Fruit fly (Drosophila melanogaster) whole organism, embryonic: ENCODE data around the gene dmrt11E.

Experiments
- Asciz ChIP-seq: fragments of 200-800 bp; sonication (Bioruptor generic); optimal IDR thresholded peaks from 2 replicates; lab custom pipeline; 2017; ENCODE audit warnings: missing biosample characterization, mild to moderate bottlenecking, missing genetic modification characterization, missing genetic modification reagents
- Awh ChIP-seq: fragments of 200-800 bp; sonication (Bioruptor generic); IDR thresholded peaks from 2 replicates; pipeline ENCODE4, ENCODE4 v1.3.6; 2022; ENCODE audit warnings: missing biosample characterization, missing genetic modification characterization
- BtbVII ChIP-seq: fragments of 200-800 bp; sonication (Bioruptor generic); optimal IDR thresholded peaks from 3 replicates; lab custom pipeline; 2017; ENCODE audit warnings: missing biosample characterization, mild to moderate bottlenecking, missing genetic modification characterization
- CG10543 ChIP-seq: fragments of 200-800 bp; sonication (Bioruptor generic); optimal IDR thresholded peaks from 3 replicates; lab custom pipeline; 2017; ENCODE audit warnings: missing biosample characterization, mild to moderate bottlenecking, missing genetic modification characterization, moderate library complexity
- CG11247 ChIP-seq: fragments of 200-800 bp; sonication (Bioruptor generic); IDR thresholded peaks from 2 replicates; pipeline ENCODE4 v1.3.6; 2022; ENCODE audit warnings: missing biosample characterization, missing genetic modification characterization
- CG11560 ChIP-seq: fragments of 200-800 bp; sonication (Bioruptor generic); IDR thresholded peaks from 3 replicates; pipeline ENCODE4 v1.3.6; 2022; ENCODE audit warnings: missing biosample characterization, missing genetic modification characterization
- CG12104 ChIP-seq: fragments of 200-800 bp; sonication (Bioruptor generic); optimal IDR thresholded peaks from 3 replicates; lab custom pipeline; 2016; ENCODE audit warnings: missing biosample characterization, missing genetic modification characterization
- CG15514 ChIP-seq: fragments of 200-800 bp; sonication (Bioruptor generic); optimal IDR thresholded peaks from 3 replicates; lab custom pipeline; 2017; ENCODE audit warnings: missing biosample characterization, missing genetic modification characterization, mild to moderate bottlenecking, moderate library complexity, missing genetic modification reagents
- CG16779 ChIP-seq: fragments of 200-800 bp; sonication (Bioruptor generic); IDR thresholded peaks from 2 replicates; pipeline ENCODE4 v1.3.6; 2022; ENCODE audit warnings: missing biosample characterization, missing genetic modification characterization
- CG17361 ChIP-seq: fragments of 200-800 bp; sonication (Bioruptor generic); IDR thresholded peaks from 3 replicates; pipeline ENCODE4 v1.3.6; 2022; ENCODE audit warnings: missing biosample characterization, missing genetic modification characterization
- CG17568 ChIP-seq: fragments of 200-800 bp; sonication (Bioruptor generic); optimal IDR thresholded peaks from 2 replicates; lab custom pipeline; 2018; ENCODE audit warnings: missing biosample characterization, mild to moderate bottlenecking, missing genetic modification characterization, moderate library complexity
- CG1832 ChIP-seq: fragments of 200-800 bp; sonication (Bioruptor generic); optimal IDR thresholded peaks from 2 replicates; lab custom pipeline; 2017; ENCODE audit warnings: missing biosample characterization, mild to moderate bottlenecking, missing genetic modification characterization, inconsistent platforms
- CG18599 ChIP-seq: fragments of 200-800 bp; sonication (Bioruptor generic); optimal IDR thresholded peaks from 3 replicates; lab custom pipeline; 2017; ENCODE audit warnings: missing biosample characterization, missing genetic modification characterization, mild to moderate bottlenecking, moderate library complexity, missing genetic modification reagents
- CG2120 ChIP-seq: fragments of 200-800 bp; sonication (Bioruptor generic); optimal IDR thresholded peaks from 3 replicates; lab custom pipeline; 2016; ENCODE audit warnings: missing biosample characterization, missing genetic modification characterization
- CG2678 ChIP-seq: fragments of 200-800 bp; sonication (Bioruptor generic); optimal IDR thresholded peaks from 3 replicates; lab custom pipeline; 2019; ENCODE audit warnings: missing biosample characterization, mild to moderate bottlenecking, missing genetic modification characterization, moderate library complexity
- CG30431 ChIP-seq: fragments of 200-800 bp; sonication (Bioruptor generic); optimal IDR thresholded peaks from 2 replicates; lab custom pipeline; 2017; ENCODE audit warnings: missing biosample characterization, missing genetic modification characterization
- CG34376 ChIP-seq: fragments of 200-800 bp; sonication (Bioruptor generic); optimal IDR thresholded peaks from 2 replicates; lab custom pipeline; 2018; ENCODE audit warnings: missing biosample characterization, mild to moderate bottlenecking, missing genetic modification characterization
- CG34422 ChIP-seq: fragments of 200-800 bp; sonication (Bioruptor generic); IDR thresholded peaks from 3 replicates; pipeline ENCODE4 v1.3.6; 2022; ENCODE audit warnings: missing biosample characterization, missing genetic modification characterization
- CG3847 ChIP-seq: fragments of 200-800 bp; sonication (Bioruptor generic); IDR thresholded peaks from 2 replicates; pipeline ENCODE4 v1.3.6; 2022; ENCODE audit warnings: missing biosample characterization, missing genetic modification characterization
- CG4360 ChIP-seq: fragments of 200-800 bp; sonication (Bioruptor generic); IDR thresholded peaks from 2 replicates; pipeline ENCODE4 v1.3.6; 2022; ENCODE audit warnings: missing biosample characterization, missing genetic modification characterization
- CG7839 ChIP-seq: fragments of 200-800 bp; sonication (Bioruptor generic); optimal IDR thresholded peaks from 3 replicates; lab custom pipeline; 2018; ENCODE audit warnings: missing biosample characterization, mild to moderate bottlenecking, missing genetic modification characterization, moderate library complexity
- CG9876 ChIP-seq: fragments of 200-800 bp; sonication (Bioruptor generic); optimal IDR thresholded peaks from 2 replicates; lab custom pipeline; 2016; ENCODE audit warnings: missing biosample characterization, missing genetic modification characterization
- CHES-1-like ChIP-seq: fragments of 200-800 bp; sonication (Bioruptor generic); optimal IDR thresholded peaks from 2 replicates; lab custom pipeline; 2016; ENCODE audit warnings: missing biosample characterization, missing genetic modification characterization
- Dad ChIP-seq: fragments of 200-800 bp; sonication (Bioruptor generic); optimal IDR thresholded peaks from 3 replicates; lab custom pipeline; 2016; ENCODE audit warnings: missing biosample characterization, missing genetic modification characterization
- Doc3 ChIP-seq: fragments of 200-800 bp; sonication (Bioruptor generic); IDR thresholded peaks from 3 replicates; pipeline ENCODE4 v1.3.6; 2022; ENCODE audit warnings: missing biosample characterization, missing genetic modification characterization; ENCODE audit not compliant: partially characterized antibody
- Fer2 ChIP-seq: fragments of 200-800 bp; sonication (Bioruptor generic); optimal IDR thresholded peaks from 2 replicates; lab custom pipeline; 2018; ENCODE audit warnings: missing biosample characterization, mild to moderate bottlenecking, missing genetic modification characterization, moderate library complexity
- Fer3 ChIP-seq: fragments of 200-800 bp; sonication (Bioruptor generic); optimal IDR thresholded peaks from 2 replicates; lab custom pipeline; 2018; ENCODE audit warnings: missing biosample characterization, mild to moderate bottlenecking, missing genetic modification characterization, moderate library complexity
- Hey ChIP-seq: fragments of 200-800 bp; sonication (Bioruptor generic); optimal IDR thresholded peaks from 3 replicates; lab custom pipeline; 2018; ENCODE audit warnings: missing biosample characterization, mild to moderate bottlenecking, missing genetic modification characterization
- Hr39 ChIP-seq: fragments of >200 bp; optimal IDR thresholded peaks from 2 replicates; lab custom pipeline; 2017
- Sox100B ChIP-seq: fragments of 200-800 bp; sonication (Bioruptor generic); optimal IDR thresholded peaks from 3 replicates; lab custom pipeline; 2018; ENCODE audit warnings: missing biosample characterization, mild to moderate bottlenecking, missing genetic modification characterization
- Taf1 ChIP-seq: fragments of 200-800 bp; sonication (Bioruptor generic); IDR thresholded peaks from 2 replicates; pipeline ENCODE4 v1.3.6; 2022; ENCODE audit warnings: missing biosample characterization, missing genetic modification characterization
- Usf ChIP-seq: fragments of 200-800 bp; sonication (Bioruptor generic); optimal IDR thresholded peaks from 2 replicates; lab custom pipeline; 2017; ENCODE audit warnings: missing genotype, missing biosample characterization, missing genetic modification characterization
- aop ChIP-seq: fragments of 200-800 bp; sonication (Bioruptor generic); IDR thresholded peaks from 2 replicates; pipeline ENCODE4 v1.3.6; 2022; ENCODE audit warnings: missing biosample characterization, missing genetic modification characterization
- az2 ChIP-seq: fragments of 200-800 bp; sonication (Bioruptor generic); optimal IDR thresholded peaks from 3 replicates; lab custom pipeline; 2016; ENCODE audit warnings: missing biosample characterization, missing genetic modification characterization
- br ChIP-seq: fragments of >200 bp; optimal IDR thresholded peaks from 2 replicates; lab custom pipeline; 2017
- corto ChIP-seq: fragments of 200-800 bp; sonication (Bioruptor generic); optimal IDR thresholded peaks from 2 replicates; lab custom pipeline; 2016; ENCODE audit warnings: missing biosample characterization, mild to moderate bottlenecking, missing genetic modification characterization, moderate library complexity
- crc ChIP-seq: fragments of 200-800 bp; sonication (Bioruptor generic); optimal IDR thresholded peaks from 2 replicates; lab custom pipeline; 2016; ENCODE audit warnings: missing biosample characterization, missing genetic modification characterization
- danr ChIP-seq: fragments of 200-800 bp; sonication (Bioruptor generic); IDR thresholded peaks from 2 replicates; pipeline ENCODE4 v1.3.6; 2022; ENCODE audit warnings: missing biosample characterization, missing genetic modification characterization
- dm ChIP-seq: fragments of 200-800 bp; sonication (Bioruptor generic); optimal IDR thresholded peaks from 3 replicates; lab custom pipeline; 2016; ENCODE audit warnings: missing biosample characterization, missing genetic modification characterization
- fu2 ChIP-seq: fragments of 200-800 bp; sonication (Bioruptor generic); optimal IDR thresholded peaks from 2 replicates; lab custom pipeline; 2016; ENCODE audit warnings: missing biosample characterization, missing genetic modification characterization
- hkb ChIP-seq, 2 experiments: fragments of 200-800 bp in 1 of 2; fragments of >200 bp in 1 of 2; sonication (Bioruptor generic) in 1 of 2; IDR thresholded peaks in 1 of 2; optimal IDR thresholded peaks in 1 of 2; 2 replicates each; pipeline versions ENCODE4 v1.3.6 to Lab custom; 2017 to 2022; ENCODE audit warnings: missing biosample characterization in 1 of 2, missing genetic modification characterization in 1 of 2
- lilli ChIP-seq: fragments of 200-800 bp; sonication (Bioruptor generic); optimal IDR thresholded peaks from 3 replicates; lab custom pipeline; 2016; ENCODE audit warnings: missing biosample characterization, missing genetic modification characterization
- nom ChIP-seq: fragments of 200-800 bp; sonication (Bioruptor generic); optimal IDR thresholded peaks from 2 replicates; lab custom pipeline; 2017; ENCODE audit warnings: missing biosample characterization, missing genetic modification characterization, mild to moderate bottlenecking, moderate library complexity, missing genetic modification reagents
- salm ChIP-seq: fragments of 200-800 bp; sonication (Bioruptor generic); optimal IDR thresholded peaks from 2 replicates; lab custom pipeline; 2018; ENCODE audit warnings: missing biosample characterization, mild to moderate bottlenecking, missing genetic modification characterization
- scrt ChIP-seq: fragments of 200-800 bp; sonication (Bioruptor generic); optimal IDR thresholded peaks from 2 replicates; lab custom pipeline; 2018; ENCODE audit warnings: missing biosample characterization, mild to moderate bottlenecking, missing genetic modification characterization, moderate library complexity
- stc ChIP-seq: fragments of 200-800 bp; sonication (Bioruptor generic); IDR thresholded peaks from 2 replicates; pipeline ENCODE4 v1.3.6; 2022; ENCODE audit warnings: missing biosample characterization, missing genetic modification characterization
- sug ChIP-seq: fragments of 200-800 bp; optimal IDR thresholded peaks from 2 replicates; lab custom pipeline; 2019; ENCODE audit warnings: missing biosample characterization, mild to moderate bottlenecking, missing genetic modification characterization, moderate library complexity
- tap ChIP-seq: fragments of 200-800 bp; optimal IDR thresholded peaks from 3 replicates; lab custom pipeline; 2019; ENCODE audit warnings: missing biosample characterization, mild to moderate bottlenecking, missing genetic modification characterization, moderate library complexity
- tll ChIP-seq, 2 experiments: fragments of 200-800 bp in 1 of 2; fragments of >200 bp in 1 of 2; sonication (Bioruptor generic) in 1 of 2; optimal IDR thresholded peaks; 2 replicates each; lab custom pipeline; 2017 to 2019; ENCODE audit warnings: missing biosample characterization in 2 of 2, missing genetic modification characterization in 2 of 2, mild to moderate bottlenecking in 1 of 2, moderate library complexity in 1 of 2
- toy ChIP-seq: fragments of 200-800 bp; sonication (Bioruptor generic); IDR thresholded peaks from 2 replicates; pipeline ENCODE4 v1.3.6; 2022; ENCODE audit warnings: missing biosample characterization, missing genetic modification characterization
- twi ChIP-seq: fragments of 200-800 bp; optimal IDR thresholded peaks from 2 replicates; lab custom pipeline; 2019; ENCODE audit warnings: missing biosample characterization, mild to moderate bottlenecking, missing genetic modification characterization, moderate library complexity
- zen2 ChIP-seq: fragments of 200-800 bp; sonication (Bioruptor generic); IDR thresholded peaks from 3 replicates; pipeline ENCODE4 v1.3.6; 2022; ENCODE audit warnings: missing biosample characterization, missing genetic modification characterization; ENCODE audit not compliant: partially characterized antibody

dmrt11E gene

DNA sequence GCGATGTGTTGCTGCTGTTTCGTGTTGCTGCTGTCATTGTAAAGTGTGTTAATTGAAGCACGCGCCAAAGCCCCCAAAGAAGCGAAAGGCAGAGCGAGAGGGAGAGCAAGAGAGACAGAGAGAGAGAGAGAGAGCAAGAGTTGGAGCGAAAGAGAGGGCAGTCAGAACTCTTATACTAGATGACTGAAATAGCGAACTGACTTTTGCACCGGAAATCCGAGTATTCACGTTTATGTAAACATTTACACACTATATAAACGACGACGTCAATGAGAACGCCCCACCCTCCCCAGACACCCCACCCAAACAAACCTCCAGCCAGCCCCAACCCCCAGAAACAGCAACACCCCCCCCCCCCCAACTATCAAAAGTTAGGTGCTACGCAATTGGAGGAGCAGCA is 45.6 kb upstream of the dmrt11E start (continued):
- peak; percentile 19 for TF ChIP-seq nom
- TF ChIP-seq Taf1 (GFP tag; lab: Robert Waterston, UW) = no peak
- peak; percentile 58 for TF ChIP-seq BtbVII
- no peak for TF ChIP-seq Fer2 (tag; lab: Kevin White, UChicago)
- TF ChIP-seq CG2678 = no peak
- no peak for TF ChIP-seq sug (tag; lab: Kevin White, UChicago)
- no peak for TF ChIP-seq Doc3 (GFP tag; lab: Robert Waterston, UW)
- TF ChIP-seq tap (tag; lab: Kevin White, UChicago) = no peak
- TF ChIP-seq aop (GFP tag; lab: Robert Waterston, UW) = no peak
- TF ChIP-seq hkb (optimal IDR thresholded peaks at IDR 0.05; lab: Kevin White, UChicago) = no peak
- no peak for TF ChIP-seq hkb (GFP tag; IDR thresholded peaks at IDR 0.05; lab: Robert Waterston, UW)
- peak; percentile 33 for TF ChIP-seq CG15514 (GFP tag; lab: Kevin White, UChicago)
- no peak for TF ChIP-seq danr
- no peak for TF ChIP-seq Fer3 (tag; lab: Kevin White, UChicago)
- no peak for TF ChIP-seq CG4360
- no peak for TF ChIP-seq CG34422 (GFP tag; lab: Robert Waterston, UW)
- TF ChIP-seq CG12104 = no peak
- TF ChIP-seq Sox100B = no peak
- no peak for TF ChIP-seq crc
- no peak for TF ChIP-seq stc (GFP tag; lab: Robert Waterston, UW)
- no peak for TF ChIP-seq corto (GFP tag; lab: Kevin White, UChicago)
- TF ChIP-seq Usf = no peak
- TF ChIP-seq Asciz (GFP tag; lab: Kevin White, UChicago) = no peak
- no peak for TF ChIP-seq CG2120 (GFP tag; lab: Kevin White, UChicago)
- TF ChIP-seq Hey (tag; lab: Kevin White, UChicago) = no peak
- no peak for TF ChIP-seq az2 (GFP tag; lab: Kevin White, UChicago)
- no peak for TF ChIP-seq fu2 (GFP tag; lab: Kevin White, UChicago)
- no peak for TF ChIP-seq CG3847
- TF ChIP-seq CG11247 (GFP tag; lab: Robert Waterston, UW) = no peak
- TF ChIP-seq CG30431 = no peak
- no peak for TF ChIP-seq CG11560 (tag; lab: Robert Waterston, UW)
- no peak for TF ChIP-seq CG17361 (GFP tag; lab: Robert Waterston, UW)
- TF ChIP-seq CG1832 (GFP tag; lab: Kevin White, UChicago) = peak; percentile 69
- no peak for TF ChIP-seq salm
- TF ChIP-seq CHES-1-like (GFP tag; lab: Kevin White, UChicago) = no peak
- peak; percentile 72 for TF ChIP-seq CG10543
- TF ChIP-seq CG9876 (GFP tag; lab: Kevin White, UChicago) = no peak
- TF ChIP-seq dm (GFP tag; lab: Kevin White, UChicago) = no peak
- no peak for TF ChIP-seq toy (GFP tag; lab: Robert Waterston, UW)
- TF ChIP-seq Dad (GFP tag; lab: Kevin White, UChicago) = no peak
- TF ChIP-seq CG34376 (GFP tag; lab: Kevin White, UChicago) = peak; percentile 44
- TF ChIP-seq scrt (GFP tag; lab: Kevin White, UChicago) = no peak
- TF ChIP-seq lilli (GFP tag; lab: Kevin White, UChicago) = no peak
- peak; percentile 45 for TF ChIP-seq CG18599
- no peak for TF ChIP-seq br (lab: Kevin White, UChicago)
- TF ChIP-seq twi (tag; lab: Kevin White, UChicago) = no peak
- 0 out of 2 replicates have a peak, but pooled peaks have one; percentile 14 for TF ChIP-seq CG16779 (GFP tag; lab: Robert Waterston, UW)
- no peak for TF ChIP-seq Hr39 (lab: Kevin White, UChicago)
- TF ChIP-seq zen2 (GFP tag; lab: Robert Waterston, UW) = no peak
- TF ChIP-seq Awh (GFP tag; lab: Robert Waterston, UW) = no peak
- TF ChIP-seq CG7839 (tag; lab: Kevin White, UChicago) = no peak
- no peak for TF ChIP-seq tll (GFP tag; optimal IDR thresholded peaks at IDR 0.05; lab: Kevin White, UChicago)
- TF ChIP-seq CG17568 = peak; percentile 24
